Worm (Caenorhabditis elegans) whole organism, late embryonic: Measurements from ENCODE around the gene Y48A6B.7.

Experiments used
- K02D7.2 ChIP-seq: sonication (generic microtip); optimal IDR thresholded peaks from 2 replicates; lab custom pipeline; 2017; ENCODE audit warnings: mild to moderate bottlenecking, missing genetic modification characterization, missing compliant biosample characterization
- ceh-31 ChIP-seq: sonication (generic microtip); optimal IDR thresholded peaks from 2 replicates; lab custom pipeline; 2016; ENCODE audit warnings: missing genetic modification characterization, missing compliant biosample characterization
- ceh-6 ChIP-seq: fragments of 200-800 bp; sonication (Bioruptor generic); optimal IDR thresholded peaks from 2 replicates; lab custom pipeline; 2018; ENCODE audit warnings: mild to moderate bottlenecking, missing genetic modification characterization, missing compliant biosample characterization
- ceh-9 ChIP-seq: sonication (generic microtip); optimal IDR thresholded peaks from 2 replicates; lab custom pipeline; 2016; ENCODE audit warnings: mild to moderate bottlenecking, missing genetic modification characterization, inconsistent platforms, missing compliant biosample characterization
- fax-1 ChIP-seq: sonication (generic microtip); optimal IDR thresholded peaks from 2 replicates; lab custom pipeline; 2016; ENCODE audit warnings: missing genotype, missing genetic modification characterization, missing compliant biosample characterization
- hlh-30 ChIP-seq: sonication (generic microtip); optimal IDR thresholded peaks from 2 replicates; lab custom pipeline; 2017; ENCODE audit warnings: antibody characterized with exemption, missing genetic modification characterization, missing compliant biosample characterization; ENCODE audit not compliant: insufficient read depth
- nfya-1 ChIP-seq: sonication (generic microtip); optimal IDR thresholded peaks from 2 replicates; lab custom pipeline; 2017; ENCODE audit warnings: missing genetic modification characterization, mild to moderate bottlenecking, missing compliant biosample characterization, antibody characterized with exemption, moderate library complexity
- nhr-11 ChIP-seq: fragments of 150-350 bp; optimal IDR thresholded peaks from 2 replicates; lab custom pipeline; 2014; ENCODE audit warnings: missing biosample characterization, missing genetic modification characterization
- pqm-1 ChIP-seq: sonication (generic microtip); optimal IDR thresholded peaks from 2 replicates; lab custom pipeline; 2016; ENCODE audit warnings: missing genetic modification characterization, missing compliant biosample characterization
- unc-55 ChIP-seq: sonication (generic microtip); optimal IDR thresholded peaks from 2 replicates; lab custom pipeline; 2017; ENCODE audit warnings: missing biosample characterization, missing genetic modification reagents, missing genetic modification characterization
- unc-86 ChIP-seq: sonication (generic microtip); optimal IDR thresholded peaks from 2 replicates; lab custom pipeline; 2016; ENCODE audit warnings: missing genetic modification characterization, missing compliant biosample characterization

- TF ChIP-seq unc-86: no peak
- no peak for TF ChIP-seq unc-55 (GFP tag; lab: Kevin White, UChicago)
- TF ChIP-seq K02D7.2 (tag; lab: Kevin White, UChicago): no peak
- no peak for TF ChIP-seq pqm-1 (tag; lab: Kevin White, UChicago)
- TF ChIP-seq nhr-11 (tag; lab: Kevin White, UChicago): no peak
- TF ChIP-seq fax-1: no peak
- no peak for TF ChIP-seq ceh-6
- TF ChIP-seq ceh-31 (tag; lab: Kevin White, UChicago): no peak
- TF ChIP-seq nfya-1: no peak
- TF ChIP-seq hlh-30 (tag; lab: Kevin White, UChicago): no peak
- no peak for TF ChIP-seq ceh-9 (tag; lab: Kevin White, UChicago)
Measured at ce11 chrIII:10983153-10983552, 43.2 kb downstream of the Y48A6B.7 start, which contains the start of gene col-92.
